Worm (Caenorhabditis elegans): ENCODE measurements around the gene nspg-1.
A peak's percentile ranks its signal among the peaks of the same experiment; 100 is the strongest.
"Not testable (repeated sequence)": the region's sequence is repeated elsewhere in the genome, so short reads cannot be mapped to it uniquely, and the experiment has no call there.

The nspg-1 gene

DNA sequence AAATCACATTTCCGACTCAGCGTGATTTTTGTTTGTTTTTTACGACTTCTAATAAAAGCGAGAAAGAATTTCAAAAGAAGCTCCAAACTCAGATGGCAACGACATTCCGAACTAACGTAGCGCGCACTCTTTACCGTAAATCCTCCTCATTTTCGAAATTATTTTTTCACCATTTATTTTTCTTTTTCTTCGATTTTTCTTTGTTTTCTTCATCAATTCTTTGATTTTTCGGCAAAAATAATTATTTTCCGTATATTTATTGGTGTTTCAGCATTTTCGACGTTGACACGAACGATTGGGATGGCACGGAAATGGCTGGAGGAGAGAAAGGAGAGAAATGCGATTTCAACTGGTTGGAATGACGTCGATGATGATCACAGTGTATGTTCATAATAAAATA lies 2.3 kb downstream of the nspg-1 start, which contains the start of gene T07F10.5:
Gene T07F10.5, plus strand, starts transcription at position 301 of the 400 bp plus-strand sequence.
- TF ChIP-seq T26A8.4, madf-5, set-16 (GFP tag; IDR thresholded peaks at IDR 0.05): not testable (repeated sequence)

DNA sequence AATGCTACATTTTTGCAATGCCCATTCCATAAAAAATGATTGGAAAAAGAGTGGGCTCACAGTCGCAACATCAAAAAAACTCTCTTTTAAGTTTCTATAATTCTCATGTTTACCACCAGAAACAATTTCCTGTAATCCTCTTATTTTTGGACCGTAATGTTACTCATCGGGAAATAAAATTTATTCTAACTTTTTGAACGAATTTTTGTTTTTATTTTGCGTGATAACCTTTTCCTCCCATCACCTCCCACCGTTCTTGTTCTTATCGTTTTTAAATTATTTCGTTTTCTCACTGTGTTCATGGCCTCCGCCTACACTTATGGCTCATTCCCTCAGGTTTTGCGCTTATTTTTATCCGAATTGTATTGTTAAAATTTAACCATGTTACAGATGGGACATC lies 8.8 kb downstream of the nspg-1 start, which contains the start of gene anp-1:
Gene anp-1, plus strand, starts transcription at position 301 of the 400 bp plus-strand sequence.
- TF ChIP-seq zag-1 (tag; optimal IDR thresholded peaks at IDR 0.05) (no peak), ces-1 (GFP tag; optimal IDR thresholded peaks at IDR 0.05) (no peak), T26A8.4 (GFP tag; IDR thresholded peaks at IDR 0.05) (no peak), cey-2 (tag; optimal IDR thresholded peaks at IDR 0.05; ENCODE audit: borderline replicate concordance, insufficient read depth) (no peak), mep-1 (tag; optimal IDR thresholded peaks at IDR 0.05) (no peak), daf-16 (GFP tag; optimal IDR thresholded peaks at IDR 0.05) (no peak), daf-16 (tag; optimal IDR thresholded peaks at IDR 0.05) (no peak), ctbp-1 (GFP tag; IDR thresholded peaks at IDR 0.05) (no peak), hif-1 (tag; optimal IDR thresholded peaks at IDR 0.05) (no peak), lin-13 (GFP tag; optimal IDR thresholded peaks at IDR 0.05) (no peak), ZK546.5 (tag; optimal IDR thresholded peaks at IDR 0.05) (no peak), nhr-10 (tag; optimal IDR thresholded peaks at IDR 0.05) (no peak), dmd-8 (GFP tag; IDR thresholded peaks at IDR 0.05) (no peak), hmg-1.1 (GFP tag; IDR thresholded peaks at IDR 0.05) (no peak), php-3 (GFP tag; IDR thresholded peaks at IDR 0.05) (no peak), nhr-25 (tag; optimal IDR thresholded peaks at IDR 0.05; ENCODE audit: borderline replicate concordance, insufficient read depth) (no peak), F37D6.2 (tag; optimal IDR thresholded peaks at IDR 0.05) (no peak), nhr-237 (tag; optimal IDR thresholded peaks at IDR 0.05) (no peak), unc-130 (GFP tag; optimal IDR thresholded peaks at IDR 0.05) (no peak), gei-8 (GFP tag; optimal IDR thresholded peaks at IDR 0.05) (no peak)

DNA sequence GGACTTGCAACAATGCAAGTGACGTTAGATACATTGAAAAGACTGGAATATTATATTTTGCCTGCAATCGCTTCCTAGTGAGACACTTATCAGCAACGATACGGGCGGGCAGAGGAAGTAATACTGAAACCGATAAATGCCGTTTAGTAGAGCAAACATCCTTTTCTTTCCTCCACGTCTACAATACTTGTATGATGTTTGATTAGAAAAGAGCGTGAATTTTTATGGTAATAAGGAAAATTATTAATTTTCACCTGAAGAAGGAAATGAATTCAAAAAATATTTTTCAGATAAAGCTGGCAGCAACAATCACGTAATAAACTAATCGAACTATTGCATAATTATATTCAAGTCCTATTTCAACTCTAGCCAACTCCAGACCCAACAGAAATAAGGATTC lies 13.1 kb downstream of the nspg-1 start, which contains the start of gene C44H9.7:
Gene C44H9.7, minus strand, starts transcription at position 101 of the 400 bp plus-strand sequence.
- no peak for TF ChIP-seq T26A8.4 (GFP tag; IDR thresholded peaks at IDR 0.05)
- TF ChIP-seq ceh-28 (tag; optimal IDR thresholded peaks at IDR 0.05) = no peak
- TF ChIP-seq tra-1 (GFP tag; IDR thresholded peaks at IDR 0.05) = no peak
- no peak for TF ChIP-seq dmd-9 (GFP tag; IDR thresholded peaks at IDR 0.05)
- no peak for TF ChIP-seq ama-1 (optimal IDR thresholded peaks at IDR 0.05)
- no peak for TF ChIP-seq jun-1 (tag; optimal IDR thresholded peaks at IDR 0.05)
- TF ChIP-seq lin-29 (GFP tag; IDR thresholded peaks at IDR 0.05) = no peak
- TF ChIP-seq nhr-77 (tag; optimal IDR thresholded peaks at IDR 0.05) = no peak
- TF ChIP-seq unc-39 (tag; optimal IDR thresholded peaks at IDR 0.05) = no peak
- no peak for TF ChIP-seq gei-8 (GFP tag; optimal IDR thresholded peaks at IDR 0.05)
- no peak for TF ChIP-seq zfp-2 (tag; optimal IDR thresholded peaks at IDR 0.05)
- TF ChIP-seq nhr-28 (tag; optimal IDR thresholded peaks at IDR 0.05) = no peak
- no peak for TF ChIP-seq lin-15B (tag; optimal IDR thresholded peaks at IDR 0.05)
- TF ChIP-seq zip-2 (tag; optimal IDR thresholded peaks at IDR 0.05) = no peak
- TF ChIP-seq snpc-4 (tag; optimal IDR thresholded peaks at IDR 0.05) = no peak
- no peak for TF ChIP-seq hmg-1.1 (GFP tag; IDR thresholded peaks at IDR 0.05)

DNA sequence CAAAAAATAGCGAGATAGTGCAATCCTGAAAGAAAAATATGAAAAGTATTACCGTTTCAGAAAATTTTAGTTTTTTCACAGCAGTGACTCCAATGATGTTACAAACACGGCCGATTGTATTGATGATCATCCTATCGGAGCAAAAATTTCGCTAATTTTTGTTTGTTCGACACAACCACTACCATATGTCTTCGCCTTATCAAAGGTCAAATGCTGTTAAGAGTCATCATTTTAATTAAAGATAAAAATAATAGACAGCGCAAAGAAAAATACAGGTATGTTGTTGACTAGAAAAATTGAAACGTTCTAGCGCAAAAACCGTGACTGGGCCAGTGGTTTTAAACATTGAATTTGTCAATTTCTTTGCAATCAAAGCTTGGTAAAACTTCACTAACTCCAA lies 15.5 kb downstream of the nspg-1 start:
- peak; percentile 42 for TF ChIP-seq pqm-1 (tag; optimal IDR thresholded peaks at IDR 0.05)
- TF ChIP-seq daf-16 (GFP tag; optimal IDR thresholded peaks at IDR 0.05) = no peak
- peak; percentile 66 for TF ChIP-seq daf-16 (tag; optimal IDR thresholded peaks at IDR 0.05)
- no peak for TF ChIP-seq daf-8 (GFP tag; IDR thresholded peaks at IDR 0.05)
- TF ChIP-seq nhr-28 (tag; optimal IDR thresholded peaks at IDR 0.05) = peak; percentile 74
- TF ChIP-seq nhr-48 (tag; optimal IDR thresholded peaks at IDR 0.05) = no peak
- peak; percentile 96 for TF ChIP-seq nhr-6 (tag; optimal IDR thresholded peaks at IDR 0.05)
- no peak for TF ChIP-seq gei-8 (GFP tag; optimal IDR thresholded peaks at IDR 0.05)
- TF ChIP-seq tag-97 (GFP tag; IDR thresholded peaks at IDR 0.05) = no peak
- peak; percentile 36; the same call in 1 of the 2 replicates for TF ChIP-seq dmd-6 (GFP tag; IDR thresholded peaks at IDR 0.05)
